Fruit fly (Drosophila melanogaster): ENCODE measurements around the gene CG7377.
A peak's percentile ranks its signal among the peaks of the same experiment; 100 is the strongest.

Gene CG7377

DNA sequence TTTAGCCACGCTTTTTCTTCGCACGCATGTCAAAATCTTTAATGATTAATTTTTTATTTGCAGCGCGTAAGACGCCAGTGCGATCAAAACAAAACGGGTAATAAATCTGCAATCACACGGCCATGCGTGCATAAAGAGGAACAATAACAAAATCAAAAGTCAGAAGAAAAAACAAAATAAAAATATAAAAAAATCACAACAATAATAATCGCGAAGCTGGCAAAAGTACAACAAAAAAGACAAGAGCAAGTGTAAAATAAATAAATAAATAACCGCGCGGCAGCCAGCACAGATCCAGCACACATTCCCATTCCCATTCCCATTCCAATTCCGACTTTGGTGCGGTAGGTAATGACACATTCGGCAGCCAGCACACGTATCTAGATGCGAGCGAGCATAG lies 45.1 kb downstream of the CG7377 start (continued):
- no peak for TF ChIP-seq Ets21C (GFP tag; optimal IDR thresholded peaks at IDR 0.05)
- no peak for TF ChIP-seq Sox14 (GFP tag; optimal IDR thresholded peaks at IDR 0.05)
- TF ChIP-seq CG9139 (GFP tag; optimal IDR thresholded peaks at IDR 0.05): peak; percentile 67
- TF ChIP-seq CG11902 (GFP tag; optimal IDR thresholded peaks at IDR 0.05): no peak
- no peak for TF ChIP-seq CG8319 (GFP tag; optimal IDR thresholded peaks at IDR 0.05)
- peak; percentile 10 for TF ChIP-seq CG10631 (GFP tag; optimal IDR thresholded peaks at IDR 0.05)
- TF ChIP-seq dsx (GFP tag; optimal IDR thresholded peaks at IDR 0.05; ENCODE audit: poor library complexity, severe bottlenecking): peak; percentile 62
- peak; percentile 58 for TF ChIP-seq CG15336 (GFP tag; IDR thresholded peaks at IDR 0.05)
- TF ChIP-seq CG8119 (GFP tag; IDR thresholded peaks at IDR 0.05): peak; percentile 80; the same call in 2 of the 3 replicates
- peak; percentile 58 for TF ChIP-seq spab (GFP tag; optimal IDR thresholded peaks at IDR 0.05)
- no peak for TF ChIP-seq cyc (GFP tag; optimal IDR thresholded peaks at IDR 0.05)
- peak; percentile 78 for TF ChIP-seq CG6808 (GFP tag; optimal IDR thresholded peaks at IDR 0.05)
- TF ChIP-seq CG3919 (GFP tag; optimal IDR thresholded peaks at IDR 0.05): peak; percentile 13
- no peak for TF ChIP-seq salr (GFP tag; optimal IDR thresholded peaks at IDR 0.05)
- TF ChIP-seq fkh (GFP tag; optimal IDR thresholded peaks at IDR 0.05): no peak
- TF ChIP-seq Eip78C (GFP tag): peak; percentile 69
- peak; percentile 36 for TF ChIP-seq Eip75B (GFP tag; optimal IDR thresholded peaks at IDR 0.05)
- TF ChIP-seq pdm3 (GFP tag; optimal IDR thresholded peaks at IDR 0.05): no peak
- TF ChIP-seq Hr39 (GFP tag; optimal IDR thresholded peaks at IDR 0.05): no peak
- TF ChIP-seq fd85E (GFP tag; optimal IDR thresholded peaks at IDR 0.05): no peak
- TF ChIP-seq CG4318 (GFP tag; optimal IDR thresholded peaks at IDR 0.05): no peak
- no peak for TF ChIP-seq Sox15 (GFP tag; optimal IDR thresholded peaks at IDR 0.05)
- TF ChIP-seq CG3032 (tag; optimal IDR thresholded peaks at IDR 0.05): peak; percentile 52
- TF ChIP-seq svp (GFP tag): peak; percentile 61
- peak; percentile 71 for TF ChIP-seq CG1621 (tag; optimal IDR thresholded peaks at IDR 0.05)
- TF ChIP-seq CG11762 (GFP tag; optimal IDR thresholded peaks at IDR 0.05; ENCODE audit: insufficient read depth): no peak
- TF ChIP-seq Gug (GFP tag; IDR thresholded peaks at IDR 0.05): peak; percentile 38; the same call in 1 of the 2 replicates
- no peak for TF ChIP-seq CG34406 (GFP tag; optimal IDR thresholded peaks at IDR 0.05)
- no peak for TF ChIP-seq CG7368 (GFP tag; optimal IDR thresholded peaks at IDR 0.05)
- no peak for TF ChIP-seq OdsH (GFP tag; optimal IDR thresholded peaks at IDR 0.05)
- peak; percentile 25 for TF ChIP-seq Lpt (GFP tag; optimal IDR thresholded peaks at IDR 0.05)
- peak; percentile 84 for TF ChIP-seq CG6276 (GFP tag; optimal IDR thresholded peaks at IDR 0.05)
- peak; percentile 29 for TF ChIP-seq Hr4 (GFP tag; optimal IDR thresholded peaks at IDR 0.05)

DNA sequence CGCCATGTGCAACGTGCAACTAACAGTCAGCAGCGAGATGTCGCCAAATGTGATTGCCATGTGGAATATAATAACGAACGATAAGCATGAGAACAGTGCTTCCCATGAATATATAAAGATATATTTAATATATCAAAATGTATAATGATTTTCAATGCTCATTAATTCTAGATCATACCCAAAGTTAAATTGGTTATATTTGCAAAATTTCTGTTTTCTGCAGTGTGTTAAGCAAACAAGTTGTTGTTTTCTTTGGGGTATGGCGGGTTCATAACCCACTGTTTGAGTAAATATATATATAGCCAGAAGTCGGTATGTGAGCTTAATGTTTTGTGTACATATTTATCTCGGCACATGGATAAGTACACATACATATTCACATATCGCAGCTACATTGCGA lies 47.3 kb downstream of the CG7377 start:
- TF ChIP-seq CG7368 (GFP tag; optimal IDR thresholded peaks at IDR 0.05): peak; percentile 10
- TF ChIP-seq achi (GFP tag; optimal IDR thresholded peaks at IDR 0.05): no peak
- no peak for TF ChIP-seq Ets96B (tag; optimal IDR thresholded peaks at IDR 0.05)
- no peak for TF ChIP-seq vri (GFP tag; optimal IDR thresholded peaks at IDR 0.05)
- no peak for TF ChIP-seq Blimp-1 (GFP tag; optimal IDR thresholded peaks at IDR 0.05)
- TF ChIP-seq net (GFP tag; optimal IDR thresholded peaks at IDR 0.05): peak; percentile 1
- no peak for TF ChIP-seq svp (GFP tag)
- no peak for TF ChIP-seq Hr39 (GFP tag; optimal IDR thresholded peaks at IDR 0.05)
- TF ChIP-seq CG32006 (GFP tag; optimal IDR thresholded peaks at IDR 0.05): no peak
- TF ChIP-seq CG6163 (GFP tag; IDR thresholded peaks at IDR 0.05): peak; percentile 70; the same call in 2 of the 3 replicates
- peak; percentile 19 for TF ChIP-seq CG10631 (GFP tag; optimal IDR thresholded peaks at IDR 0.05)
- TF ChIP-seq CG11762 (GFP tag; optimal IDR thresholded peaks at IDR 0.05; ENCODE audit: insufficient read depth): peak; percentile 2
- TF ChIP-seq Ets21C (GFP tag; optimal IDR thresholded peaks at IDR 0.05): no peak
- no peak for TF ChIP-seq fkh (GFP tag; optimal IDR thresholded peaks at IDR 0.05)
- TF ChIP-seq CG3032 (tag; optimal IDR thresholded peaks at IDR 0.05): no peak
- TF ChIP-seq CG6276 (GFP tag; optimal IDR thresholded peaks at IDR 0.05): peak; percentile 15
- peak; percentile 57; the same call in 1 of the 2 replicates for TF ChIP-seq CG15336 (GFP tag; IDR thresholded peaks at IDR 0.05)
- TF ChIP-seq Sox15 (GFP tag; optimal IDR thresholded peaks at IDR 0.05): no peak
- TF ChIP-seq Eip93F (GFP tag; optimal IDR thresholded peaks at IDR 0.05): no peak
- no peak for TF ChIP-seq fd59A (GFP tag; optimal IDR thresholded peaks at IDR 0.05)
- no peak for TF ChIP-seq CG11902 (GFP tag; optimal IDR thresholded peaks at IDR 0.05)
- TF ChIP-seq CG8119 (GFP tag; IDR thresholded peaks at IDR 0.05): peak; percentile 62
- TF ChIP-seq Sox102F (GFP tag; optimal IDR thresholded peaks at IDR 0.05): no peak
- no peak for TF ChIP-seq CG3919 (GFP tag; optimal IDR thresholded peaks at IDR 0.05)
- TF ChIP-seq salr (GFP tag; optimal IDR thresholded peaks at IDR 0.05): no peak
- TF ChIP-seq CG10669 (GFP tag; optimal IDR thresholded peaks at IDR 0.05): no peak
- TF ChIP-seq CG11294 (GFP tag; IDR thresholded peaks at IDR 0.05): no peak
- TF ChIP-seq CG6792 (GFP tag; optimal IDR thresholded peaks at IDR 0.05): no peak
- TF ChIP-seq CG8632 (GFP tag; optimal IDR thresholded peaks at IDR 0.05): no peak
- TF ChIP-seq Lpt (GFP tag; optimal IDR thresholded peaks at IDR 0.05): no peak
- TF ChIP-seq Met (GFP tag; optimal IDR thresholded peaks at IDR 0.05): no peak
- TF ChIP-seq CG4318 (GFP tag; optimal IDR thresholded peaks at IDR 0.05): peak; percentile 17
- TF ChIP-seq CG6854 (GFP tag; optimal IDR thresholded peaks at IDR 0.05): no peak
- TF ChIP-seq CG34406 (GFP tag; optimal IDR thresholded peaks at IDR 0.05): no peak
